Fruit fly (Drosophila melanogaster): ENCODE measurements around the gene out.
A peak's percentile ranks its signal among the peaks of the same experiment; 100 is the strongest.

The out gene

dm6 chrX:19361406-19361859, 39.5 kb upstream of the out start (continued):
- no peak for TF ChIP-seq mld (GFP tag; IDR thresholded peaks at IDR 0.05; ENCODE audit: partially characterized antibody)
- TF ChIP-seq shn (GFP tag; optimal IDR thresholded peaks at IDR 0.05) = peak; percentile 59
- TF ChIP-seq Hr39 (optimal IDR thresholded peaks at IDR 0.05) = no peak
- TF ChIP-seq CG4360 (GFP tag; IDR thresholded peaks at IDR 0.05) = 0 out of 2 replicates have a peak, but pooled peaks have one; percentile 20
- TF ChIP-seq CG7839 (tag; optimal IDR thresholded peaks at IDR 0.05) = peak; percentile 65
- TF ChIP-seq CG14441 (GFP tag; IDR thresholded peaks at IDR 0.05) = no peak
- peak; percentile 75 for TF ChIP-seq CG18262 (tag; optimal IDR thresholded peaks at IDR 0.05)
- no peak for TF ChIP-seq btn (GFP tag; optimal IDR thresholded peaks at IDR 0.05)
- peak; percentile 30; the same call in 1 of the 2 replicates for TF ChIP-seq H2.0 (GFP tag; IDR thresholded peaks at IDR 0.05)
- peak; percentile 35 for TF ChIP-seq Six4 (GFP tag; optimal IDR thresholded peaks at IDR 0.05)
- 0 out of 2 replicates have a peak, but pooled peaks have one; percentile 10 for TF ChIP-seq Awh (GFP tag; IDR thresholded peaks at IDR 0.05)
- no peak for TF ChIP-seq p53 (GFP tag; optimal IDR thresholded peaks at IDR 0.05)
- peak; percentile 24 for TF ChIP-seq CG8388 (GFP tag; optimal IDR thresholded peaks at IDR 0.05)
- peak; percentile 61 for TF ChIP-seq Blimp-1 (GFP tag; optimal IDR thresholded peaks at IDR 0.05)
- TF ChIP-seq dpn (GFP tag; optimal IDR thresholded peaks at IDR 0.05) = peak in 1 of 2 experiments; percentile 65
- TF ChIP-seq D19A (tag; optimal IDR thresholded peaks at IDR 0.05) = peak; percentile 61
- peak; percentile 50 for TF ChIP-seq tx (GFP tag; optimal IDR thresholded peaks at IDR 0.05)
- peak in 1 of 2 experiments; percentile 82 for TF ChIP-seq eve (GFP tag; optimal IDR thresholded peaks at IDR 0.05)
- TF ChIP-seq CG10267 (tag; optimal IDR thresholded peaks at IDR 0.05) = peak; percentile 49
- TF ChIP-seq CG17186 (GFP tag; optimal IDR thresholded peaks at IDR 0.05) = peak; percentile 15
- peak; percentile 24 for TF ChIP-seq CG13624 (GFP tag; optimal IDR thresholded peaks at IDR 0.05)
- TF ChIP-seq CG6683 (GFP tag; optimal IDR thresholded peaks at IDR 0.05) = peak; percentile 2
- TF ChIP-seq Elba2 (GFP tag; optimal IDR thresholded peaks at IDR 0.05) = peak; percentile 74
- peak; percentile 40 for TF ChIP-seq CG3281 (GFP tag; optimal IDR thresholded peaks at IDR 0.05)
- peak; percentile 18 for TF ChIP-seq Dad (GFP tag; optimal IDR thresholded peaks at IDR 0.05)
- TF ChIP-seq Aef1 (GFP tag; IDR thresholded peaks at IDR 0.05) = no peak
- no peak for TF ChIP-seq sc (optimal IDR thresholded peaks at IDR 0.05)
- TF ChIP-seq sc (GFP tag; optimal IDR thresholded peaks at IDR 0.05) = peak; percentile 37
- TF ChIP-seq CG15269 (tag; optimal IDR thresholded peaks at IDR 0.05) = peak; percentile 13
- no peak for TF ChIP-seq sens-2 (GFP tag; IDR thresholded peaks at IDR 0.05)
- peak; percentile 25 for TF ChIP-seq Abd-B (GFP tag; optimal IDR thresholded peaks at IDR 0.05)
- TF ChIP-seq CG4730 (GFP tag; IDR thresholded peaks at IDR 0.05) = 0 out of 2 replicates have a peak, but pooled peaks have one; percentile 22
- TF ChIP-seq Meics (GFP tag; optimal IDR thresholded peaks at IDR 0.05) = peak; percentile 71
- TF ChIP-seq CG14667 (GFP tag; IDR thresholded peaks at IDR 0.05) = no peak
- peak; percentile 13 for TF ChIP-seq scrt (GFP tag; optimal IDR thresholded peaks at IDR 0.05)
- peak; percentile 28; the same call in 1 of the 2 replicates for TF ChIP-seq Rx (GFP tag; IDR thresholded peaks at IDR 0.05)
- TF ChIP-seq bsh (GFP tag; optimal IDR thresholded peaks at IDR 0.05) = peak; percentile 56 to 66
- peak; percentile 2 for TF ChIP-seq HmgD (GFP tag; optimal IDR thresholded peaks at IDR 0.05)
- TF ChIP-seq CG11398 (GFP tag; optimal IDR thresholded peaks at IDR 0.05) = peak; percentile 3
- TF ChIP-seq danr (GFP tag; IDR thresholded peaks at IDR 0.05) = no peak
- TF ChIP-seq org-1 (GFP tag; optimal IDR thresholded peaks at IDR 0.05) = peak; percentile 35
- no peak for TF ChIP-seq CG8290 (GFP tag; optimal IDR thresholded peaks at IDR 0.05)
- peak in 1 of 2 experiments; percentile 18 for TF ChIP-seq CG8290 (tag; optimal IDR thresholded peaks at IDR 0.05)
- no peak for TF ChIP-seq zfh2 (GFP tag; optimal IDR thresholded peaks at IDR 0.05)
- peak; percentile 56 for TF ChIP-seq CG6813 (GFP tag; optimal IDR thresholded peaks at IDR 0.05)
- TF ChIP-seq zen (tag; optimal IDR thresholded peaks at IDR 0.05) = peak; percentile 26
- TF ChIP-seq stc (GFP tag; IDR thresholded peaks at IDR 0.05) = peak; percentile 54; the same call in 1 of the 2 replicates
- no peak for TF ChIP-seq CG43689 (GFP tag; IDR thresholded peaks at IDR 0.05)
- TF ChIP-seq amos (GFP tag; IDR thresholded peaks at IDR 0.05; ENCODE audit: partially characterized antibody) = no peak
- 0 out of 3 replicates have a peak, but pooled peaks have one; percentile 26 for TF ChIP-seq tgo (GFP tag; IDR thresholded peaks at IDR 0.05)
- TF ChIP-seq Eip74EF (GFP tag; optimal IDR thresholded peaks at IDR 0.05) = peak in 1 of 2 experiments; percentile 23

All from whole organism, embryonic.